Worm (Caenorhabditis elegans) whole organism, L4 larva: Measurements from ENCODE around the gene srbc-44.

ENCODE experiments used
- R02D3.7 ChIP-seq: fragments of 150-350 bp; sonication (generic microtip); optimal IDR thresholded peaks from 3 replicates; lab custom pipeline; 2014; ENCODE audit warnings: missing biosample characterization, missing genetic modification characterization
- ZK546.5 ChIP-seq, 2 experiments: sonication (generic microtip); optimal IDR thresholded peaks; 2 replicates each; lab custom pipeline; 2017; ENCODE audit warnings: missing biosample characterization in 2 of 2, missing genetic modification characterization in 2 of 2
- lsy-2 ChIP-seq, 2 experiments: fragments of 150-350 bp in 1 of 2; sonication (generic microtip) in 1 of 2; optimal IDR thresholded peaks; 2 replicates each; lab custom pipeline; 2014 to 2017; ENCODE audit warnings: missing biosample characterization in 2 of 2, missing genetic modification characterization in 2 of 2

DNA sequence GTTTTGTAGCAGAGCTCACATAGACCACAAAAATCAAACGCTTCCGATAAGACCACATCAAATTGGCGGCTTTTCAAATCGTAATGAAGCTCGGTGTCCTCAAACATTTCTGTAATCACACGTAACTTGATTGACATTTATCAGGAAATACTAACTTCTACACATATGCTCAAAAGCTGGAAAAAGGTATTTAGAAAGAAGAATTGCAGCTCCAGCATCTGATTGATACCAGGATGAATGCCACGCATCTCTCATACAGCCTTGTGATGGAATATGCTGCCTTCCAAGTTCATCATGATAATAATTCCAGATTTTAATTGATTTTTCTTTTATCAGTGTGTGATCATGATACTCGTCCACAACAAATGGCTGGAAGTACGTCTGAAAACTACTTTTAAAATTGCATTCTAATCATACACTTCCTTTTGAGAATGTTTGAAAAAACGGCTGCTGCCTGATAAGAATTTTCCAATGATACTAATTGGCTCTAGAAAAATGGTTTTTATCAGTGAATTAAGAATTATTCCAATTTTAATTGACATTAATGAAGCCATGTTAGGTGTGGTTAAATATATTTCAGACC, 8.6 kb upstream of the srbc-44 start:
- TF ChIP-seq R02D3.7 (no peak), ZK546.5 (tag; optimal IDR thresholded peaks at IDR 0.05; lab: Kevin White, UChicago) (no peak), lsy-2 (tag; optimal IDR thresholded peaks at IDR 0.05; lab: Kevin White, UChicago) (no peak)
